Worm (Caenorhabditis elegans) whole organism, L1 larva: ENCODE data around the gene srd-67.

Experiments used
- C04F5.9 ChIP-seq: sonication (generic microtip); optimal IDR thresholded peaks from 2 replicates; lab custom pipeline; 2016; ENCODE audit warnings: missing genetic modification characterization, missing compliant biosample characterization
- aly-2 ChIP-seq: fragments of 150-350 bp; optimal IDR thresholded peaks from 2 replicates; lab custom pipeline; 2014; ENCODE audit warnings: missing biosample characterization, missing genetic modification characterization
- ama-1 ChIP-seq: fragments of 150-350 bp; optimal IDR thresholded peaks from 2 replicates; lab custom pipeline; 2014
- ceh-63 ChIP-seq: fragments of 200-800 bp; sonication (Bioruptor generic); optimal IDR thresholded peaks from 2 replicates; lab custom pipeline; 2018; ENCODE audit warnings: mild to moderate bottlenecking, missing genetic modification characterization, missing compliant biosample characterization
- ceh-90 ChIP-seq: sonication (generic microtip); optimal IDR thresholded peaks from 2 replicates; lab custom pipeline; 2016; ENCODE audit warnings: missing genetic modification characterization, missing compliant biosample characterization
- ces-1 ChIP-seq: fragments of 150-350 bp; optimal IDR thresholded peaks from 2 replicates; lab custom pipeline; 2014; ENCODE audit warnings: missing biosample characterization, missing genetic modification reagents, missing genetic modification characterization
- dpl-1 ChIP-seq, 3 experiments: fragments of 150-350 bp in 2 of 3; sonication (generic microtip) in 1 of 3; optimal IDR thresholded peaks; 2 replicates each; lab custom pipeline; 2014 to 2017; ENCODE audit warnings: missing biosample characterization in 3 of 3, missing genetic modification characterization in 3 of 3, missing genetic modification reagents in 3 of 3
- dsc-1 ChIP-seq: sonication (generic microtip); optimal IDR thresholded peaks from 2 replicates; lab custom pipeline; 2016; ENCODE audit warnings: mild to moderate bottlenecking, missing genetic modification characterization, missing compliant biosample characterization
- efl-1 ChIP-seq, 4 experiments: fragments of 150-350 bp; optimal IDR thresholded peaks in 3 of 4; peaks in 1 of 4; 1 replicate in 1 of 4; 2 replicates in 3 of 4; lab custom pipeline; 2014; ENCODE audit warnings: missing biosample characterization in 2 of 4, missing genetic modification characterization in 2 of 4, missing genetic modification reagents in 2 of 4
- egl-13 ChIP-seq: sonication (generic microtip); optimal IDR thresholded peaks from 2 replicates; lab custom pipeline; 2016; ENCODE audit warnings: missing genotype, missing genetic modification reagents, missing genetic modification characterization, missing compliant biosample characterization
- egl-27 ChIP-seq, 2 experiments: fragments of 150-350 bp in 1 of 2; sonication (generic microtip); optimal IDR thresholded peaks; 3 replicates each; lab custom pipeline; 2017 to 2018; ENCODE audit warnings: missing biosample characterization in 2 of 2, missing genetic modification characterization in 2 of 2, missing genetic modification reagents in 2 of 2
- elt-2 ChIP-seq: sonication (generic microtip); optimal IDR thresholded peaks from 2 replicates; lab custom pipeline; 2016; ENCODE audit warnings: missing genetic modification characterization, mild to moderate bottlenecking, inconsistent platforms, missing compliant biosample characterization, missing genetic modification reagents
- elt-3 ChIP-seq, 6 experiments: fragments of 150-350 bp in 1 of 6; sonication (generic microtip); optimal IDR thresholded peaks; 2 replicates each; lab custom pipeline; 2017 to 2018; ENCODE audit warnings: missing biosample characterization in 6 of 6, missing genetic modification characterization in 6 of 6, inconsistent platforms in 1 of 6
- ets-5 ChIP-seq: fragments of 200-800 bp; sonication (Bioruptor generic); IDR thresholded peaks from 2 replicates; pipeline ENCODE4 v1.3.6; 2022; ENCODE audit warnings: missing genetic modification characterization, missing compliant biosample characterization
- hlh-17 ChIP-seq: fragments of 200-800 bp; sonication (Bioruptor generic); optimal IDR thresholded peaks from 2 replicates; lab custom pipeline; 2018; ENCODE audit warnings: missing genetic modification characterization, mild to moderate bottlenecking, missing compliant biosample characterization, moderate library complexity, borderline replicate concordance
- isw-1 ChIP-seq: fragments of 200-800 bp; sonication (Bioruptor generic); IDR thresholded peaks from 2 replicates; pipeline ENCODE4 v1.3.6; 2022; ENCODE audit warnings: missing genetic modification characterization, missing compliant biosample characterization
- jun-1 ChIP-seq: fragments of 150-350 bp; optimal IDR thresholded peaks from 2 replicates; lab custom pipeline; 2014; ENCODE audit warnings: missing biosample characterization, missing genetic modification reagents, missing genetic modification characterization
- lsy-2 ChIP-seq, 2 experiments: fragments of 150-350 bp; optimal IDR thresholded peaks; 2 replicates each; lab custom pipeline; 2014; ENCODE audit warnings: missing biosample characterization in 2 of 2, missing genetic modification characterization in 2 of 2
- nhr-11 ChIP-seq: fragments of 150-350 bp; optimal IDR thresholded peaks from 2 replicates; lab custom pipeline; 2014; ENCODE audit warnings: missing biosample characterization, missing genetic modification characterization
- nhr-19 ChIP-seq: fragments of 200-800 bp; sonication (Bioruptor generic); conservative IDR thresholded peaks from 2 replicates; pipeline ENCODE4 v1.3.6; 2022; ENCODE audit warnings: missing genetic modification characterization, missing compliant biosample characterization
- nhr-47 ChIP-seq: sonication (generic microtip); optimal IDR thresholded peaks from 2 replicates; lab custom pipeline; 2016; ENCODE audit warnings: mild to moderate bottlenecking, missing genetic modification characterization, moderate library complexity, missing compliant biosample characterization
- nhr-84 ChIP-seq: sonication (generic microtip); optimal IDR thresholded peaks from 2 replicates; lab custom pipeline; 2017; ENCODE audit warnings: missing biosample characterization, missing genetic modification characterization
- nhr-85 ChIP-seq: sonication (generic microtip); peaks from one replicate; lab custom pipeline; 2016; ENCODE audit warnings: missing genetic modification characterization, inconsistent platforms, missing compliant biosample characterization
- pax-3 ChIP-seq: fragments of 200-800 bp; sonication (Bioruptor generic); optimal IDR thresholded peaks from 2 replicates; lab custom pipeline; 2018; ENCODE audit warnings: mild to moderate bottlenecking, missing genetic modification characterization, moderate library complexity, missing compliant biosample characterization
- pqm-1 ChIP-seq: sonication (generic microtip); optimal IDR thresholded peaks from 3 replicates; lab custom pipeline; 2017; ENCODE audit warnings: missing biosample characterization, missing genetic modification characterization
- rnt-1 ChIP-seq: sonication (generic microtip); optimal IDR thresholded peaks from 2 replicates; lab custom pipeline; 2016; ENCODE audit warnings: mild to moderate bottlenecking, missing genetic modification characterization, moderate library complexity, missing compliant biosample characterization
- snpc-4 ChIP-seq: fragments of 150-350 bp; optimal IDR thresholded peaks from 2 replicates; lab custom pipeline; 2014; ENCODE audit warnings: missing biosample characterization, missing genetic modification characterization
- swsn-7 ChIP-seq: sonication (generic microtip); optimal IDR thresholded peaks from 2 replicates; lab custom pipeline; 2016; ENCODE audit warnings: missing genetic modification characterization, missing compliant biosample characterization
- unc-130 ChIP-seq: fragments of 150-350 bp; optimal IDR thresholded peaks from 2 replicates; lab custom pipeline; 2017; ENCODE audit warnings: missing biosample characterization, missing genetic modification characterization, inconsistent platforms
- unc-62 ChIP-seq: fragments of 150-350 bp; optimal IDR thresholded peaks from 2 replicates; lab custom pipeline; 2014; ENCODE audit warnings: missing biosample characterization, missing genetic modification reagents, missing genetic modification characterization
- unc-86 ChIP-seq: sonication (generic microtip); optimal IDR thresholded peaks from 2 replicates; lab custom pipeline; 2016; ENCODE audit warnings: missing genetic modification characterization, missing compliant biosample characterization
- xbp-1 ChIP-seq: sonication (generic microtip); optimal IDR thresholded peaks from 2 replicates; lab custom pipeline; 2016; ENCODE audit warnings: missing genetic modification characterization, missing compliant biosample characterization
- zag-1 ChIP-seq: fragments of 150-350 bp; optimal IDR thresholded peaks from 2 replicates; lab custom pipeline; 2014; ENCODE audit warnings: missing biosample characterization, missing genetic modification characterization
- ztf-11 ChIP-seq, 2 experiments: sonication (generic microtip); optimal IDR thresholded peaks; 2 replicates each; lab custom pipeline; 2016 to 2017; ENCODE audit warnings: missing genetic modification characterization in 2 of 2, missing biosample characterization in 1 of 2, missing compliant biosample characterization in 1 of 2

The srd-67 gene

DNA sequence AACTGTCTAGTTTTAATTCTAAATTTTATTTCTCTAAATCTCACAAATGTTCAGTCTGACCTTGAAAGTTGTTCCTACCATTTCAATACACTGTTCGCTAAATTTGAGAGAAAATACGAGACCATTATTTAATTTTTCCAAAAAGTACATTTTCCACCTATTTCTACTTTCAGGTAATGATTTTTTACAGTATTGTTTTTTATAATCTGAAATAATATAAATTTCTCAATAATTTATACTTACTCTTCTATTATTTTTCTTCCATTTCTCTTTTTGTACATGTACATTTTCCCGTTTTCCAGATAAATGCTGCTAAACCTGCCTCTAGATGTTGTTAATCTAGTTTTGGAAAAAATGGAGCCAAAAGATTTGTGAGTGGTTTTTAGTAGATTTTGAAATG is 18.2 kb downstream of the srd-67 start, which contains the start of gene fbxa-62:
TSS of gene fbxa-62 (plus strand) at position 301 of the 400 bp plus-strand sequence.
- TF ChIP-seq swsn-7 (no peak), ceh-63 (GFP tag; lab: Kevin White, UChicago) (no peak), ets-5 (GFP tag; lab: Robert Waterston, UW) (no peak)

DNA sequence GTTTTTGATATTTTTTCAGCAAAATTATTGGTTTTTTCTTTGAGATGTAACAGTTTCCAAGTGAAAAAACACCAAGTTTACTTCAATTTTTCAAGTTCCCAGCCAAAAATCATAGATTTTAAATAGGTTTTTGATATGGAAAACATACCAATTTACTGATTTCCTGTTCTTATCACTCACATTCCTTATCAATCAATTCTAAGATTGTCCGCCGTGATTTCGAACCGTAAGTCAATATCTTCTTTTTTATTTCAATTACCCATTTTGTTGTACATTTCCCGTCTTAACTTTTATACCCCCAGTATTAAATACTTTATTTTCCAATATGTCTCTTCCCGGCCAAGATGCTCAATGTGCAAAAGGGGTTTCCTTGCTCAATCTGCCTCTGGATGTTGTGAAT is 21.1 kb downstream of the srd-67 start, which contains the start of gene fbxa-38:
TSS of gene fbxa-38 (plus strand) at position 195 of the 400 bp plus-strand sequence.
- TF ChIP-seq ztf-11 (tag; optimal IDR thresholded peaks at IDR 0.05; lab: Kevin White, UChicago): no peak
- TF ChIP-seq ces-1 (GFP tag; lab: Kevin White, UChicago): no peak
- TF ChIP-seq elt-3 (tag; optimal IDR thresholded peaks at IDR 0.05; lab: Kevin White, UChicago): peak in 4 of 6 experiments; percentile 24 to 88 (median 84)

DNA sequence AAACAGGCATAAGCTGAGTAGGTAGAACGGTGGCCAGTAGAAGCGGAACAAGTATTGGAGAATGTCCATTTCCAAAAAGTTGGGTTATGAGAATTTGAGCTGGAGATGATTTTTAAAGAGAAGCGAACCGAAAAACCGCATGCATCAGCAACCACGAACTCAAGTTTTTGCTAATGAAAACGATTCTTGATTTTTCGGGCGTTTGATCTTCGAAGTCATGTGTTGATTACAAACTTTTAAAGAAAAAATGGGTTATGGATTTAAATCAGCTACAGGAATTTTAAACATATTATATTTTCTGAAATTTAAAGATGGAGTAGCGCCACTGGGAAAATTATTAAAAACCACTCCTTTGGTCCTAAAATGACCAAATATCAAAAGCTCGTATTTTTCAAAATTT is 21.7 kb downstream of the srd-67 start, which contains the start of gene srd-65:
TSS of gene srd-65 (minus strand) at position 101 of the 400 bp plus-strand sequence.
- peak; percentile 27 for TF ChIP-seq nhr-85 (tag; lab: Kevin White, UChicago)
- no peak for TF ChIP-seq lsy-2 (tag; optimal IDR thresholded peaks at IDR 0.05; lab: Kevin White, UChicago)

DNA sequence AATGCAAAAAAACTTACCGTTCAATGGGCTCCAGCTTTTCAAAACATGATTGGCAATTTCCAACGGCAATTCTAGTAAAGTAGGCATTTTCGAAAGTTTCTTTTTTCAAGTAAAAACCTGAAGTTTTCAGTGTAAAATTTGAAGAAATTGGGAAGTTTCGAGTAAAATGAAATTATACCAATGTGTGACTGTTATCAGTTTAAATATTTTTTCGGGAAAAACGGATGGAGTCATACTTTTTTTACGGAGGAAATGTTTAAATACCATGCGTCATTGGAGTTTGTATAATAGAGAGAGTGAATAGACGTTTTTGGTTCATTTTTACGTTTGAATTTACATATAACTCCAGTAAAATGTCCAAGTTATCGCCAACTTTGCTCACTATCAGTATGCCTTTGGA is 26.2 kb downstream of the srd-67 start, which contains the start of gene fbxa-12:
TSS of gene fbxa-12 (plus strand) at position 301 of the 400 bp plus-strand sequence.
- no peak for TF ChIP-seq pax-3 (tag; lab: Kevin White, UChicago)
- TF ChIP-seq nhr-19 (GFP tag; lab: Robert Waterston, UW): no peak
- TF ChIP-seq hlh-17 (GFP tag; lab: Kevin White, UChicago): no peak
- TF ChIP-seq C04F5.9 (tag; lab: Kevin White, UChicago): no peak
- no peak for TF ChIP-seq dpl-1 (GFP tag; optimal IDR thresholded peaks at IDR 0.05; lab: Kevin White, UChicago)
- TF ChIP-seq nhr-47 (tag; lab: Kevin White, UChicago): no peak

ce11 chrIII:2212343-2212742 is 33.3 kb downstream of the srd-67 start:
- TF ChIP-seq nhr-84 (tag; lab: Kevin White, UChicago) (no peak), nhr-85 (tag; lab: Kevin White, UChicago) (peak; percentile 58), xbp-1 (tag; lab: Kevin White, UChicago) (no peak), nhr-11 (tag; lab: Kevin White, UChicago) (no peak), elt-2 (tag; lab: Kevin White, UChicago) (peak; percentile 29), unc-62 (GFP tag; lab: Kevin White, UChicago) (no peak)

DNA sequence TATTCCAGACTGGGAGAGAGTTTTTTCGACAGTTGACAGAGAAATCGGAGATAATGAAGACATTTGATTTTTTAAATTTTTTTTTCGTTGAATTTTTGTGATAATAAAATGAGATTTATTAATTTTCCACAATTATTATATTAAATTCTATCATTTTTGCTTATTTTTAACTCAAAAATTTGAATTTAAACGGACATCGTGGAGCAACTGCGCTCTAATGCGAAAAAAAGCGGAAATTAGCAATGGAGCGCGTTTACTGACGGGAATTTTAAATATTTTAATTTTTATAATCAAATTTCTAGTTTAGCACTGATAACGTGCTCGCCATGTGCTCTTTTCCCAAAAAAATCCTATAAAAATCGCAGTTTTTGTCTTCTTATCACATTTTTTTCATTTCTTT is 34.5 kb downstream of the srd-67 start, which contains the start of gene C39B5.14:
TSS of gene C39B5.14 (plus strand) at position 301 of the 400 bp plus-strand sequence.
- peak; percentile 40 for TF ChIP-seq elt-2 (tag; lab: Kevin White, UChicago)
- TF ChIP-seq pax-3 (tag; lab: Kevin White, UChicago): no peak
- TF ChIP-seq rnt-1 (tag; lab: Kevin White, UChicago): no peak
- no peak for TF ChIP-seq aly-2 (tag; lab: Kevin White, UChicago)
- TF ChIP-seq swsn-7: no peak
- no peak for TF ChIP-seq egl-27 (tag; optimal IDR thresholded peaks at IDR 0.05; lab: Kevin White, UChicago)
- no peak for TF ChIP-seq zag-1 (tag; lab: Kevin White, UChicago)

ce11 chrIII:2210601-2211000 is 35.0 kb downstream of the srd-67 start:
- TF ChIP-seq jun-1 (tag; lab: Kevin White, UChicago) (no peak), pqm-1 (no peak), nhr-19 (GFP tag; lab: Robert Waterston, UW) (no peak), nhr-84 (tag; lab: Kevin White, UChicago) (no peak), egl-13 (tag; lab: Kevin White, UChicago) (no peak), ama-1 (lab: Kevin White, UChicago) (no peak), lsy-2 (tag; optimal IDR thresholded peaks at IDR 0.05; lab: Kevin White, UChicago) (no peak), unc-130 (no peak), dsc-1 (no peak), unc-86 (tag; lab: Kevin White, UChicago) (no peak), ceh-90 (tag; lab: Kevin White, UChicago) (no peak), nhr-85 (tag; lab: Kevin White, UChicago) (no peak), ces-1 (GFP tag; lab: Kevin White, UChicago) (no peak), isw-1 (GFP tag; lab: Robert Waterston, UW) (no peak), efl-1 (optimal IDR thresholded peaks at IDR 0.05; lab: Kevin White, UChicago) (no peak), efl-1 (GFP tag; optimal IDR thresholded peaks at IDR 0.05 in 1 of 2; lab: Kevin White, UChicago) (no peak), hlh-17 (GFP tag; lab: Kevin White, UChicago) (no peak), snpc-4 (tag; lab: Kevin White, UChicago) (no peak), rnt-1 (tag; lab: Kevin White, UChicago) (no peak)
